Fruit fly (Drosophila melanogaster): ENCODE data around the gene CG12078.

The CG12078 gene

DNA sequence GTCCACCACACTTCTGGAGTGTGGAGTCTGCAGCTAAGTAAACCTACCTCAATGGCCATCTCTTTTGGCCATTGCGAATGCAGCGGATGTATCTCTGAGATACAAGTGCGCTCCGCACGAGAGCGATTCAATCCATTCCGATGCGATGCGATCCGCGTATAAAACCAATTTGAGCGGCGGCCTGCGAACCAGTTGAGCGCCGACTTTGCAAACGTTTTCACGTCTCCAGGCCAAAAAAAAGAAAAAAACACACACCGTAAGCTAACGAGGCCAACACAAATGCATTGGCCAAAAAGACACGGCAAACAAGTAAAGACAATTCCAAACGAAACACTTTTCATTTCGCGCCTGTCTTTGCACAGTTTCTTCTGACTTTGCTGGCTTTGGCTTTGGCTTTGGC is 13.6 kb upstream of the CG12078 start, which contains the start of gene ckd (continued):
- no peak for TF ChIP-seq CG4318 (GFP tag; optimal IDR thresholded peaks at IDR 0.05)

DNA sequence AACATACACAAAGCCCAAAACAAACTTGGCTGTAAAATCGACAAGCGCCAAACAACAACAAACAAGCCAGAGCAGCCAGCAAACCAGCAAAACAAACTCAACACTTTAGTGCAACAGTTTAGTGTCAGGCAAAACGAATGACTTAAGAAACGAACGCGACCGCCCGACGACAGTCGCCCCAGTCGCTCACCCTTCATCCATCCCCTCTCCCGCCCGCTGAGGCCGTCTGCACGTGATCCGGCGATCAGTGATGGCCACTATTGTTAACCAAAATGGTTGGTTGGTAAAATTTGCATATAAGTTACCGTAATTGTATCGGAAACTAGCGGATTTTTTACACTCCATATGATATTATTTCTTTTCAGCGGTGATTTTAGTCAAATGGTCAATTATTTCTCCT is 9.5 kb upstream of the CG12078 start:
- TF ChIP-seq Hr39 (GFP tag; optimal IDR thresholded peaks at IDR 0.05), result peak; percentile 4
- peak; percentile 5 for TF ChIP-seq lz (GFP tag; optimal IDR thresholded peaks at IDR 0.05)
- TF ChIP-seq Eip78C (GFP tag), result peak; percentile 12
- TF ChIP-seq svp (GFP tag), result no peak
- TF ChIP-seq Smox (GFP tag; optimal IDR thresholded peaks at IDR 0.05), result no peak
- no peak for TF ChIP-seq Eip93F (GFP tag; optimal IDR thresholded peaks at IDR 0.05)
- TF ChIP-seq CG6163 (GFP tag; IDR thresholded peaks at IDR 0.05), result no peak
- TF ChIP-seq CG32006 (GFP tag; optimal IDR thresholded peaks at IDR 0.05), result peak; percentile 9
- no peak for TF ChIP-seq Ets21C (GFP tag; optimal IDR thresholded peaks at IDR 0.05)
- TF ChIP-seq pdm3 (GFP tag; optimal IDR thresholded peaks at IDR 0.05), result peak; percentile 9
- no peak for TF ChIP-seq Hr4 (GFP tag; optimal IDR thresholded peaks at IDR 0.05)
- TF ChIP-seq ss (GFP tag; optimal IDR thresholded peaks at IDR 0.05), result peak in 1 of 2 experiments; percentile 9
- TF ChIP-seq CG6854 (GFP tag; optimal IDR thresholded peaks at IDR 0.05), result no peak
- TF ChIP-seq CG3919 (GFP tag; optimal IDR thresholded peaks at IDR 0.05), result no peak
- TF ChIP-seq dsx (GFP tag; optimal IDR thresholded peaks at IDR 0.05; ENCODE audit: poor library complexity, severe bottlenecking), result peak; percentile 27
- no peak for TF ChIP-seq CG15336 (GFP tag; IDR thresholded peaks at IDR 0.05)
- TF ChIP-seq CG11294 (GFP tag; IDR thresholded peaks at IDR 0.05), result no peak
- peak; percentile 13 for TF ChIP-seq Met (GFP tag; optimal IDR thresholded peaks at IDR 0.05)
- TF ChIP-seq CG34406 (GFP tag; optimal IDR thresholded peaks at IDR 0.05), result no peak
- no peak for TF ChIP-seq achi (GFP tag; optimal IDR thresholded peaks at IDR 0.05)
- no peak for TF ChIP-seq CG11762 (GFP tag; optimal IDR thresholded peaks at IDR 0.05; ENCODE audit: insufficient read depth)

DNA sequence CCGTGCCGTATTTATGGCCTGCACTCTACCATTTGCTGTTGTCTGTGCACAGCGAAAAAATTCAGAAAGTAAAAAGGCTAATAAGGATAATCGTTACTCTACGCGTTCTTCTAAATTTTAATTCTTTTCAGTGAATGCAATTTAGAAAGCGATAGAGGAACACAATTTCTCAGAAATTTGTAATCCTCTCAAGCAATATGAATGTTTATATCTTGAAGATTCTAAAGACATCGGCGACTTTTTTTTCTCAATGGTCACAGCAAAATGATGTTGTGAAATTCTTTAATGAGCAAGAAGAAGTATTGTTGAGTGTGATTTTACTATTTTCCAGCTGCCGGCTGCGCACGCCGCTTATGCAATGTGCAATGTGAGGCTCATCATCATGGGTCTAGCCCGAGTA is 8.8 kb upstream of the CG12078 start:
- no peak for TF ChIP-seq topi (GFP tag; optimal IDR thresholded peaks at IDR 0.05)
- TF ChIP-seq ss (GFP tag; optimal IDR thresholded peaks at IDR 0.05), result peak in 1 of 2 experiments; percentile 15
- peak; percentile 28 for TF ChIP-seq achi (GFP tag; optimal IDR thresholded peaks at IDR 0.05)
- TF ChIP-seq svp (GFP tag), result peak; percentile 10
- TF ChIP-seq Eip78C (GFP tag), result peak; percentile 85
- TF ChIP-seq CG1621 (tag; optimal IDR thresholded peaks at IDR 0.05), result no peak
- no peak for TF ChIP-seq cyc (GFP tag; optimal IDR thresholded peaks at IDR 0.05)
- TF ChIP-seq Hr4 (GFP tag; optimal IDR thresholded peaks at IDR 0.05), result peak; percentile 48
- TF ChIP-seq CG3032 (tag; optimal IDR thresholded peaks at IDR 0.05), result peak; percentile 2
- TF ChIP-seq CG6854 (GFP tag; optimal IDR thresholded peaks at IDR 0.05), result no peak
- TF ChIP-seq Met (GFP tag; optimal IDR thresholded peaks at IDR 0.05), result no peak
- no peak for TF ChIP-seq CG34406 (GFP tag; optimal IDR thresholded peaks at IDR 0.05)
- peak; percentile 59 for TF ChIP-seq CG15336 (GFP tag; IDR thresholded peaks at IDR 0.05)
- TF ChIP-seq dac (GFP tag; optimal IDR thresholded peaks at IDR 0.05), result no peak
- no peak for TF ChIP-seq net (GFP tag; optimal IDR thresholded peaks at IDR 0.05)
- peak; percentile 7 for TF ChIP-seq CG4318 (GFP tag; optimal IDR thresholded peaks at IDR 0.05)
- TF ChIP-seq CG32006 (GFP tag; optimal IDR thresholded peaks at IDR 0.05), result peak; percentile 73
- TF ChIP-seq eg (GFP tag; IDR thresholded peaks at IDR 0.05), result 0 out of 3 replicates have a peak, but pooled peaks have one; percentile 8
- TF ChIP-seq Blimp-1 (GFP tag; optimal IDR thresholded peaks at IDR 0.05), result no peak
- no peak for TF ChIP-seq CG8319 (GFP tag; optimal IDR thresholded peaks at IDR 0.05)
- TF ChIP-seq Sox14 (GFP tag; optimal IDR thresholded peaks at IDR 0.05), result peak; percentile 8
- TF ChIP-seq Ets96B (tag; optimal IDR thresholded peaks at IDR 0.05), result no peak
- TF ChIP-seq Sox15 (GFP tag; optimal IDR thresholded peaks at IDR 0.05), result no peak
- no peak for TF ChIP-seq Smox (GFP tag; optimal IDR thresholded peaks at IDR 0.05)
- peak; percentile 13 for TF ChIP-seq acj6 (GFP tag; optimal IDR thresholded peaks at IDR 0.05)
- peak; percentile 49 for TF ChIP-seq pdm3 (GFP tag; optimal IDR thresholded peaks at IDR 0.05)
- TF ChIP-seq CG6163 (GFP tag; IDR thresholded peaks at IDR 0.05), result 0 out of 3 replicates have a peak, but pooled peaks have one; percentile 8
- TF ChIP-seq OdsH (GFP tag; optimal IDR thresholded peaks at IDR 0.05), result peak; percentile 49
- no peak for TF ChIP-seq CG10631 (GFP tag; optimal IDR thresholded peaks at IDR 0.05)
- TF ChIP-seq salr (GFP tag; optimal IDR thresholded peaks at IDR 0.05), result peak in 1 of 2 experiments; percentile 43
- TF ChIP-seq CG8119 (GFP tag; IDR thresholded peaks at IDR 0.05), result 0 out of 3 replicates have a peak, but pooled peaks have one; percentile 23
- no peak for TF ChIP-seq Sox102F (GFP tag; optimal IDR thresholded peaks at IDR 0.05)
